Fruit fly (Drosophila melanogaster) whole organism, embryonic: ENCODE results near the gene pit.

Experiments
- Antp ChIP-seq: fragments of 200-800 bp; sonication (Bioruptor generic); optimal IDR thresholded peaks from 3 replicates; lab custom pipeline; 2016; ENCODE audit warnings: missing biosample characterization, missing genetic modification characterization
- Bdp1 ChIP-seq: fragments of 200-800 bp; sonication (Bioruptor generic); optimal IDR thresholded peaks from 3 replicates; lab custom pipeline; 2016; ENCODE audit warnings: missing biosample characterization, missing genetic modification characterization
- CG12104 ChIP-seq: fragments of 200-800 bp; sonication (Bioruptor generic); optimal IDR thresholded peaks from 3 replicates; lab custom pipeline; 2016; ENCODE audit warnings: missing biosample characterization, missing genetic modification characterization
- CG12744 ChIP-seq: fragments of 200-800 bp; sonication (Bioruptor generic); optimal IDR thresholded peaks from 2 replicates; lab custom pipeline; 2016; ENCODE audit warnings: missing biosample characterization, missing genetic modification characterization
- CG1529 ChIP-seq: fragments of 200-800 bp; sonication (Bioruptor generic); optimal IDR thresholded peaks from 3 replicates; lab custom pipeline; 2018; ENCODE audit warnings: missing biosample characterization, missing genetic modification characterization
- CG17912 ChIP-seq: fragments of 200-800 bp; sonication (Bioruptor generic); optimal IDR thresholded peaks from 2 replicates; lab custom pipeline; 2018; ENCODE audit warnings: missing biosample characterization, mild to moderate bottlenecking, missing genetic modification characterization
- CG2678 ChIP-seq: fragments of 200-800 bp; sonication (Bioruptor generic); optimal IDR thresholded peaks from 3 replicates; lab custom pipeline; 2019; ENCODE audit warnings: missing biosample characterization, mild to moderate bottlenecking, missing genetic modification characterization, moderate library complexity
- CG30403 ChIP-seq: fragments of 200-800 bp; sonication (Bioruptor generic); optimal IDR thresholded peaks from 3 replicates; lab custom pipeline; 2016; ENCODE audit warnings: missing biosample characterization, missing genetic modification characterization
- CG30431 ChIP-seq: fragments of 200-800 bp; sonication (Bioruptor generic); optimal IDR thresholded peaks from 2 replicates; lab custom pipeline; 2017; ENCODE audit warnings: missing biosample characterization, missing genetic modification characterization
- CG31441 ChIP-seq: fragments of 200-800 bp; sonication (Bioruptor generic); IDR thresholded peaks from 2 replicates; pipeline ENCODE4 v1.3.6; 2022; ENCODE audit warnings: missing biosample characterization, missing genetic modification characterization
- CG34224 ChIP-seq: fragments of 200-800 bp; sonication (Bioruptor generic); IDR thresholded peaks from 3 replicates; pipeline ENCODE4 v1.3.6; 2022; ENCODE audit warnings: missing biosample characterization, missing genetic modification characterization; ENCODE audit not compliant: partially characterized antibody
- CG3838 ChIP-seq: fragments of 200-800 bp; sonication (Bioruptor generic); optimal IDR thresholded peaks from 3 replicates; lab custom pipeline; 2016; ENCODE audit warnings: missing biosample characterization, missing genetic modification characterization
- CG3995 ChIP-seq: fragments of 200-800 bp; sonication (Bioruptor generic); optimal IDR thresholded peaks from 3 replicates; lab custom pipeline; 2016; ENCODE audit warnings: missing biosample characterization, missing genetic modification characterization
- CG8924 ChIP-seq: fragments of 200-800 bp; optimal IDR thresholded peaks from 3 replicates; lab custom pipeline; 2019; ENCODE audit warnings: missing biosample characterization, mild to moderate bottlenecking, missing genetic modification characterization, moderate library complexity
- E2f2 ChIP-seq: fragments of 200-800 bp; sonication (Bioruptor generic); IDR thresholded peaks from 2 replicates; pipeline ENCODE4 v1.3.6; 2022; ENCODE audit warnings: missing biosample characterization, missing genetic modification characterization
- Fer1 ChIP-seq: fragments of 200-800 bp; sonication (Bioruptor generic); optimal IDR thresholded peaks from 2 replicates; lab custom pipeline; 2017; ENCODE audit warnings: missing biosample characterization, mild to moderate bottlenecking, missing genetic modification characterization
- H2.0 ChIP-seq: fragments of 200-800 bp; sonication (Bioruptor generic); IDR thresholded peaks from 2 replicates; pipeline ENCODE4 v1.3.6; 2022; ENCODE audit warnings: missing biosample characterization, missing genetic modification characterization
- HLH3B ChIP-seq: fragments of 200-800 bp; sonication (Bioruptor generic); IDR thresholded peaks from 2 replicates; pipeline ENCODE4 v1.3.6; 2022; ENCODE audit warnings: missing biosample characterization, missing genetic modification characterization
- Hmr ChIP-seq: fragments of 200-800 bp; sonication (Bioruptor generic); optimal IDR thresholded peaks from 3 replicates; lab custom pipeline; 2017; ENCODE audit warnings: mild to moderate bottlenecking, missing biosample characterization, missing genetic modification reagents, missing genetic modification characterization
- Hr39 ChIP-seq: fragments of >200 bp; optimal IDR thresholded peaks from 2 replicates; lab custom pipeline; 2017
- MBD-R2 ChIP-seq: fragments of 200-800 bp; sonication (Bioruptor generic); IDR thresholded peaks from 2 replicates; pipeline ENCODE4 v1.3.6; 2022; ENCODE audit warnings: missing biosample characterization, missing genetic modification characterization
- Myb ChIP-seq: fragments of 200-800 bp; sonication (Bioruptor generic); optimal IDR thresholded peaks from 2 replicates; lab custom pipeline; 2016; ENCODE audit warnings: missing biosample characterization, missing genetic modification characterization
- NC2α ChIP-seq: fragments of 200-800 bp; sonication (Bioruptor generic); optimal IDR thresholded peaks from 2 replicates; lab custom pipeline; 2016; ENCODE audit warnings: missing biosample characterization, missing genetic modification characterization
- Optix ChIP-seq: fragments of 200-800 bp; sonication (Bioruptor generic); IDR thresholded peaks from 3 replicates; pipeline ENCODE4 v1.3.6; 2022; ENCODE audit warnings: missing biosample characterization, missing genetic modification characterization
- Ravus ChIP-seq: fragments of 200-800 bp; sonication (Bioruptor generic); IDR thresholded peaks from 2 replicates; pipeline ENCODE4 v1.3.6; 2022; ENCODE audit warnings: missing biosample characterization, missing genetic modification characterization
- Scr ChIP-seq: fragments of 200-800 bp; sonication (Bioruptor generic); IDR thresholded peaks from 2 replicates; pipeline ENCODE4 v1.3.6; 2022; ENCODE audit warnings: missing biosample characterization, missing genetic modification characterization; ENCODE audit not compliant: partially characterized antibody
- Ssrp ChIP-seq: fragments of 200-800 bp; sonication (Bioruptor generic); optimal IDR thresholded peaks from 2 replicates; lab custom pipeline; 2018; ENCODE audit warnings: missing biosample characterization, mild to moderate bottlenecking, missing genetic modification characterization, moderate library complexity
- Usf ChIP-seq: fragments of 200-800 bp; sonication (Bioruptor generic); optimal IDR thresholded peaks from 2 replicates; lab custom pipeline; 2017; ENCODE audit warnings: missing genotype, missing biosample characterization, missing genetic modification characterization
- Xrp1 ChIP-seq: fragments of 200-800 bp; sonication (Bioruptor generic); IDR thresholded peaks from 2 replicates; pipeline ENCODE4 v1.3.6; 2022; ENCODE audit warnings: missing biosample characterization, missing genetic modification characterization
- al ChIP-seq: fragments of 200-800 bp; sonication (Bioruptor generic); IDR thresholded peaks from 2 replicates; pipeline ENCODE4 v1.3.6; 2022; ENCODE audit warnings: missing biosample characterization, missing genetic modification characterization
- bcd ChIP-seq: fragments of 200-800 bp; sonication (Bioruptor generic); optimal IDR thresholded peaks from 2 replicates; lab custom pipeline; 2017; ENCODE audit warnings: missing biosample characterization, mild to moderate bottlenecking, missing genetic modification characterization
- br ChIP-seq: fragments of >200 bp; optimal IDR thresholded peaks from 2 replicates; lab custom pipeline; 2017
- cas ChIP-seq: fragments of 200-800 bp; sonication (Bioruptor generic); IDR thresholded peaks from 2 replicates; pipeline ENCODE4 v1.3.6; 2022; ENCODE audit warnings: missing biosample characterization, missing genetic modification characterization
- caup ChIP-seq: fragments of 200-800 bp; sonication (Bioruptor generic); optimal IDR thresholded peaks from 3 replicates; lab custom pipeline; 2017; ENCODE audit warnings: missing biosample characterization, mild to moderate bottlenecking, missing genetic modification characterization, moderate library complexity; ENCODE audit not compliant: severe bottlenecking
- crol ChIP-seq: fragments of 200-800 bp; sonication (Bioruptor generic); IDR thresholded peaks from 2 replicates; pipeline ENCODE4 v1.3.6; 2022; ENCODE audit warnings: missing biosample characterization, missing genetic modification characterization
- dpn ChIP-seq, 2 experiments: fragments of 200-800 bp; sonication (Bioruptor generic); optimal IDR thresholded peaks; 3 replicates each; lab custom pipeline; 2016; ENCODE audit warnings: missing biosample characterization in 2 of 2, missing genetic modification characterization in 2 of 2
- fd102C ChIP-seq: fragments of 200-800 bp; sonication (Bioruptor generic); optimal IDR thresholded peaks from 2 replicates; lab custom pipeline; 2018; ENCODE audit warnings: missing biosample characterization, mild to moderate bottlenecking, missing genetic modification characterization, moderate library complexity
- ftz-f1 ChIP-seq: fragments of 200-800 bp; sonication (Bioruptor generic); optimal IDR thresholded peaks from 2 replicates; lab custom pipeline; 2016; ENCODE audit warnings: missing biosample characterization, missing genetic modification characterization
- kay ChIP-seq: fragments of 200-800 bp; sonication (Bioruptor generic); optimal IDR thresholded peaks from 2 replicates; lab custom pipeline; 2016; ENCODE audit warnings: missing biosample characterization, missing genetic modification characterization
- kni ChIP-seq: fragments of 200-800 bp; sonication (Bioruptor generic); optimal IDR thresholded peaks from 3 replicates; lab custom pipeline; 2017; ENCODE audit warnings: mild to moderate bottlenecking, missing biosample characterization, missing genetic modification reagents, missing genetic modification characterization
- luna ChIP-seq: fragments of 200-800 bp; sonication (Bioruptor generic); optimal IDR thresholded peaks from 2 replicates; lab custom pipeline; 2016; ENCODE audit warnings: missing biosample characterization, missing genetic modification characterization
- nau ChIP-seq: fragments of 200-800 bp; sonication (Bioruptor generic); optimal IDR thresholded peaks from 3 replicates; lab custom pipeline; 2017; ENCODE audit warnings: missing biosample characterization, mild to moderate bottlenecking, missing genetic modification characterization, missing genetic modification reagents
- pfk ChIP-seq: fragments of 200-800 bp; sonication (Bioruptor generic); optimal IDR thresholded peaks from 2 replicates; lab custom pipeline; 2018; ENCODE audit warnings: missing biosample characterization, mild to moderate bottlenecking, missing genetic modification characterization, moderate library complexity
- pita ChIP-seq: fragments of 200-800 bp; sonication (Bioruptor generic); optimal IDR thresholded peaks from 2 replicates; lab custom pipeline; 2017; ENCODE audit warnings: missing biosample characterization, mild to moderate bottlenecking, missing genetic modification characterization
- schlank ChIP-seq: fragments of 200-800 bp; sonication (Bioruptor generic); optimal IDR thresholded peaks from 2 replicates; lab custom pipeline; 2018; ENCODE audit warnings: missing biosample characterization, mild to moderate bottlenecking, missing genetic modification characterization
- slou ChIP-seq: fragments of 200-800 bp; sonication (Bioruptor generic); optimal IDR thresholded peaks from 3 replicates; lab custom pipeline; 2016; ENCODE audit warnings: missing biosample characterization, missing genetic modification characterization
- sug ChIP-seq: fragments of 200-800 bp; optimal IDR thresholded peaks from 2 replicates; lab custom pipeline; 2019; ENCODE audit warnings: missing biosample characterization, mild to moderate bottlenecking, missing genetic modification characterization, moderate library complexity
- toy ChIP-seq: fragments of 200-800 bp; sonication (Bioruptor generic); IDR thresholded peaks from 2 replicates; pipeline ENCODE4 v1.3.6; 2022; ENCODE audit warnings: missing biosample characterization, missing genetic modification characterization
- trh ChIP-seq: fragments of 200-800 bp; sonication (Bioruptor generic); optimal IDR thresholded peaks from 2 replicates; lab custom pipeline; 2016; ENCODE audit warnings: missing biosample characterization, missing genetic modification characterization
- wek ChIP-seq: fragments of 200-800 bp; sonication (Bioruptor generic); optimal IDR thresholded peaks from 3 replicates; lab custom pipeline; 2018; ENCODE audit warnings: missing biosample characterization, mild to moderate bottlenecking, missing genetic modification characterization, moderate library complexity
- zf30C ChIP-seq: fragments of 200-800 bp; sonication (Bioruptor generic); optimal IDR thresholded peaks from 3 replicates; lab custom pipeline; 2018; ENCODE audit warnings: missing biosample characterization, mild to moderate bottlenecking, missing genetic modification characterization
- zfh2 ChIP-seq: fragments of 200-800 bp; sonication (Bioruptor generic); optimal IDR thresholded peaks from 2 replicates; lab custom pipeline; 2016; ENCODE audit warnings: missing biosample characterization, missing genetic modification characterization

pit gene

dm6 chr3R:22023041-22023626 lies 11.0 kb upstream of the pit start, which contains the start of the genes Mitofilin and mRpL35 (continued):
- TF ChIP-seq Ssrp (peak; percentile 10), sug (tag; lab: Kevin White, UChicago) (peak; percentile 31), CG30431 (GFP tag; lab: Kevin White, UChicago) (no peak), CG30403 (GFP tag; lab: Kevin White, UChicago) (peak; percentile 63), kay (GFP tag; lab: Kevin White, UChicago) (peak; percentile 19), slou (GFP tag; lab: Kevin White, UChicago) (peak; percentile 21), CG8924 (tag; lab: Kevin White, UChicago) (peak; percentile 36), al (GFP tag; lab: Robert Waterston, UW) (0 out of 2 replicates have a peak, but pooled peaks have one; percentile 37), MBD-R2 (GFP tag; lab: Robert Waterston, UW) (peak; percentile 78), Antp (GFP tag; lab: Kevin White, UChicago) (peak; percentile 71), luna (GFP tag; lab: Kevin White, UChicago) (peak; percentile 56), H2.0 (GFP tag; lab: Robert Waterston, UW) (peak; percentile 27; the same call in 1 of the 2 replicates), CG12744 (GFP tag; lab: Kevin White, UChicago) (no peak), Hmr (GFP tag; lab: Kevin White, UChicago) (peak; percentile 21), CG1529 (no peak), crol (GFP tag; lab: Robert Waterston, UW) (no peak), dpn (GFP tag; optimal IDR thresholded peaks at IDR 0.05; lab: Kevin White, UChicago) (peak; percentile 37 to 69), fd102C (GFP tag; lab: Kevin White, UChicago) (no peak), caup (no peak), CG3995 (GFP tag; lab: Kevin White, UChicago) (peak; percentile 19), CG12104 (GFP tag; lab: Kevin White, UChicago) (peak; percentile 11), Fer1 (GFP tag; lab: Kevin White, UChicago) (no peak), HLH3B (no peak), E2f2 (GFP tag; lab: Robert Waterston, UW) (no peak), kni (GFP tag; lab: Kevin White, UChicago) (peak; percentile 2), Ravus (no peak), Myb (peak; percentile 34), trh (no peak), CG17912 (no peak), NC2α (GFP tag; lab: Kevin White, UChicago) (no peak), CG34224 (GFP tag; lab: Robert Waterston, UW) (0 out of 3 replicates have a peak, but pooled peaks have one; percentile 24), zf30C (GFP tag; lab: Kevin White, UChicago) (no peak), br (lab: Kevin White, UChicago) (no peak), CG3838 (no peak), bcd (GFP tag; lab: Kevin White, UChicago) (peak; percentile 69), ftz-f1 (GFP tag; lab: Kevin White, UChicago) (no peak), toy (GFP tag; lab: Robert Waterston, UW) (no peak), pita (GFP tag; lab: Kevin White, UChicago) (no peak), schlank (tag; lab: Kevin White, UChicago) (no peak), Scr (peak; percentile 71), wek (GFP tag; lab: Kevin White, UChicago) (no peak), Hr39 (lab: Kevin White, UChicago) (no peak), zfh2 (peak; percentile 81), Optix (GFP tag; lab: Robert Waterston, UW) (no peak), Usf (GFP tag; lab: Kevin White, UChicago) (no peak), Bdp1 (GFP tag; lab: Kevin White, UChicago) (no peak), pfk (GFP tag; lab: Kevin White, UChicago) (no peak), nau (no peak), CG31441 (GFP tag; lab: Robert Waterston, UW) (no peak), Xrp1 (GFP tag; lab: Robert Waterston, UW) (no peak), CG2678 (tag; lab: Kevin White, UChicago) (no peak), cas (no peak)
